Worm (Caenorhabditis elegans) whole organism, young adult: ENCODE measurements around the gene K05F1.10.

Source experiments
- F23B12.7 ChIP-seq: sonication (generic microtip); optimal IDR thresholded peaks from 2 replicates; lab custom pipeline; 2017; ENCODE audit warnings: missing genetic modification characterization, mild to moderate bottlenecking, missing compliant biosample characterization, antibody characterized with exemption, moderate library complexity; ENCODE audit not compliant: insufficient read depth
- F37B4.10 ChIP-seq: fragments of 200-800 bp; sonication (Bioruptor generic); IDR thresholded peaks from 2 replicates; pipeline ENCODE4 v1.3.6; 2022; ENCODE audit warnings: missing genetic modification characterization, missing compliant biosample characterization
- F39B2.1 ChIP-seq: fragments of 200-800 bp; sonication (Bioruptor generic); IDR thresholded peaks from 2 replicates; pipeline ENCODE4 v1.3.6; 2022; ENCODE audit warnings: missing genetic modification reagents, missing genetic modification characterization, missing compliant biosample characterization
- F49E8.2 ChIP-seq: sonication (generic microtip); optimal IDR thresholded peaks from 3 replicates; lab custom pipeline; 2017; ENCODE audit warnings: missing genetic modification characterization, mild to moderate bottlenecking, missing compliant biosample characterization, antibody characterized with exemption, moderate library complexity; ENCODE audit not compliant: insufficient read depth
- F52B5.7 ChIP-seq: sonication (generic microtip); optimal IDR thresholded peaks from 2 replicates; lab custom pipeline; 2016; ENCODE audit warnings: mild to moderate bottlenecking, missing genetic modification characterization, missing compliant biosample characterization
- T07F8.4 ChIP-seq: sonication (generic microtip); optimal IDR thresholded peaks from 2 replicates; lab custom pipeline; 2016; ENCODE audit warnings: mild to moderate bottlenecking, missing genetic modification characterization, moderate library complexity, missing compliant biosample characterization
- Y53F4B.3 ChIP-seq: fragments of 200-800 bp; sonication (Bioruptor generic); IDR thresholded peaks from 2 replicates; pipeline ENCODE4 v1.3.6; 2022; ENCODE audit warnings: missing genetic modification reagents, missing genetic modification characterization, missing compliant biosample characterization
- Y56A3A.18 ChIP-seq: fragments of 200-800 bp; sonication (Bioruptor generic); IDR thresholded peaks from 2 replicates; pipeline ENCODE4 v1.3.6; 2022; ENCODE audit warnings: missing genetic modification reagents, missing genetic modification characterization, missing compliant biosample characterization
- Y95B8A.8 ChIP-seq: fragments of 200-800 bp; sonication (Bioruptor generic); IDR thresholded peaks from 2 replicates; pipeline ENCODE4 v1.3.6; 2022; ENCODE audit warnings: missing genetic modification reagents, missing genetic modification characterization, missing compliant biosample characterization
- ZK185.1 ChIP-seq: sonication (generic microtip); optimal IDR thresholded peaks from 2 replicates; lab custom pipeline; 2016; ENCODE audit warnings: mild to moderate bottlenecking, missing genetic modification characterization, missing compliant biosample characterization; ENCODE audit not compliant: poor library complexity, severe bottlenecking
- ama-1 ChIP-seq, 3 experiments: fragments of 150-350 bp in 1 of 3; sonication (generic microtip) in 2 of 3; optimal IDR thresholded peaks; 2 replicates each; lab custom pipeline; 2014 to 2018; ENCODE audit warnings: missing biosample characterization in 2 of 3, missing genetic modification characterization in 2 of 3, missing genetic modification reagents in 2 of 3
- ccch-3 ChIP-seq: fragments of 200-800 bp; sonication (Bioruptor generic); optimal IDR thresholded peaks from 2 replicates; lab custom pipeline; 2018; ENCODE audit warnings: mild to moderate bottlenecking, missing genetic modification characterization, missing compliant biosample characterization
- cebp-2 ChIP-seq: fragments of 200-800 bp; sonication (Bioruptor generic); IDR thresholded peaks from 2 replicates; pipeline ENCODE4 v1.3.6; 2022; ENCODE audit warnings: missing genetic modification characterization, missing compliant biosample characterization
- ceh-79 ChIP-seq: sonication (generic microtip); optimal IDR thresholded peaks from 2 replicates; lab custom pipeline; 2017; ENCODE audit warnings: mild to moderate bottlenecking, missing genetic modification characterization, missing compliant biosample characterization
- gei-17 ChIP-seq: fragments of 200-800 bp; sonication (Bioruptor generic); optimal IDR thresholded peaks from 2 replicates; lab custom pipeline; 2018; ENCODE audit warnings: mild to moderate bottlenecking, missing genetic modification characterization, missing compliant biosample characterization
- him-1 ChIP-seq: sonication (generic microtip); optimal IDR thresholded peaks from 2 replicates; lab custom pipeline; 2016; ENCODE audit warnings: missing genotype, missing genetic modification reagents, missing genetic modification characterization, missing compliant biosample characterization
- hlh-12 ChIP-seq: sonication (generic microtip); optimal IDR thresholded peaks from 2 replicates; lab custom pipeline; 2016; ENCODE audit warnings: missing genetic modification characterization, missing compliant biosample characterization
- hlh-26 ChIP-seq: fragments of 200-800 bp; sonication (Bioruptor generic); conservative IDR thresholded peaks from 2 replicates; pipeline ENCODE4 v1.3.6; 2022; ENCODE audit warnings: missing genetic modification reagents, missing genetic modification characterization, missing compliant biosample characterization
- hmg-20 ChIP-seq: fragments of 200-800 bp; sonication (Bioruptor generic); IDR thresholded peaks from 2 replicates; pipeline ENCODE4 v1.3.6; 2022; ENCODE audit warnings: missing genetic modification reagents, missing genetic modification characterization, missing compliant biosample characterization
- hrde-1 ChIP-seq: sonication (generic microtip); optimal IDR thresholded peaks from 2 replicates; lab custom pipeline; 2016; ENCODE audit warnings: missing genetic modification characterization, mild to moderate bottlenecking, missing compliant biosample characterization, moderate library complexity, missing genotype, missing genetic modification reagents, borderline replicate concordance
- hsf-1 ChIP-seq: fragments of 200-800 bp; sonication (Bioruptor generic); IDR thresholded peaks from 2 replicates; pipeline ENCODE4 v1.3.6; 2022; ENCODE audit warnings: missing genetic modification reagents, missing genetic modification characterization, missing compliant biosample characterization
- let-526 ChIP-seq: fragments of 200-800 bp; sonication (Bioruptor generic); IDR thresholded peaks from 2 replicates; pipeline ENCODE4 v1.3.6; 2022; ENCODE audit warnings: missing genetic modification reagents, missing genetic modification characterization, missing compliant biosample characterization
- lin-54 ChIP-seq: fragments of 200-800 bp; sonication (Bioruptor generic); optimal IDR thresholded peaks from 2 replicates; lab custom pipeline; 2018; ENCODE audit warnings: mild to moderate bottlenecking, missing genetic modification characterization, missing compliant biosample characterization
- lsy-27 ChIP-seq: sonication (generic microtip); optimal IDR thresholded peaks from 2 replicates; lab custom pipeline; 2017; ENCODE audit warnings: missing genetic modification characterization, mild to moderate bottlenecking, missing compliant biosample characterization, antibody characterized with exemption, missing genotype, borderline replicate concordance; ENCODE audit not compliant: insufficient read depth
- madf-10 ChIP-seq: sonication (generic microtip); optimal IDR thresholded peaks from 2 replicates; lab custom pipeline; 2016; ENCODE audit warnings: mild to moderate bottlenecking, missing genetic modification characterization, missing compliant biosample characterization
- madf-3 ChIP-seq: fragments of 200-800 bp; sonication (Bioruptor generic); IDR thresholded peaks from 2 replicates; pipeline ENCODE4 v1.3.6; 2022; ENCODE audit warnings: missing genetic modification reagents, missing genetic modification characterization, missing compliant biosample characterization
- madf-8 ChIP-seq: fragments of 200-800 bp; sonication (Bioruptor generic); conservative IDR thresholded peaks from 2 replicates; pipeline ENCODE4 v1.3.6; 2022; ENCODE audit warnings: missing genetic modification reagents, missing genetic modification characterization, missing compliant biosample characterization
- mcd-1 ChIP-seq: fragments of 200-800 bp; sonication (Bioruptor generic); IDR thresholded peaks from 2 replicates; pipeline ENCODE4 v1.3.6; 2022; ENCODE audit warnings: missing genetic modification reagents, missing genetic modification characterization, missing compliant biosample characterization
- nfya-2 ChIP-seq: fragments of 200-800 bp; sonication (Bioruptor generic); IDR thresholded peaks from 2 replicates; pipeline ENCODE4 v1.3.6; 2022; ENCODE audit warnings: missing genetic modification reagents, missing genetic modification characterization, missing compliant biosample characterization
- nfyb-1 ChIP-seq: fragments of 200-800 bp; sonication (Bioruptor generic); IDR thresholded peaks from 2 replicates; pipeline ENCODE4 v1.3.6; 2022; ENCODE audit warnings: missing genetic modification reagents, missing genetic modification characterization, missing compliant biosample characterization
- nhr-179 ChIP-seq: sonication (generic microtip); optimal IDR thresholded peaks from 2 replicates; lab custom pipeline; 2016; ENCODE audit warnings: mild to moderate bottlenecking, missing genetic modification characterization, missing compliant biosample characterization
- nhr-27 ChIP-seq: fragments of 200-800 bp; sonication (Bioruptor generic); optimal IDR thresholded peaks from 2 replicates; lab custom pipeline; 2018; ENCODE audit warnings: mild to moderate bottlenecking, missing genetic modification characterization, moderate library complexity, missing compliant biosample characterization
- pha-4 ChIP-seq: fragments of 150-350 bp; sonication (generic microtip); optimal IDR thresholded peaks from 2 replicates; lab custom pipeline; 2014; ENCODE audit warnings: missing biosample characterization, missing genetic modification reagents, missing genetic modification characterization
- repo-1 ChIP-seq: sonication (generic microtip); optimal IDR thresholded peaks from 2 replicates; lab custom pipeline; 2017; ENCODE audit warnings: mild to moderate bottlenecking, missing genetic modification characterization, missing compliant biosample characterization
- rpc-1 ChIP-seq, 2 experiments: fragments of 150-350 bp in 1 of 2; sonication (generic microtip) in 1 of 2; optimal IDR thresholded peaks; 2 replicates each; lab custom pipeline; 2014 to 2018; ENCODE audit warnings: missing biosample characterization in 1 of 2, missing genetic modification characterization in 1 of 2, missing genetic modification reagents in 1 of 2, missing genotype in 1 of 2
- sea-2 ChIP-seq: fragments of 200-800 bp; sonication (Bioruptor generic); IDR thresholded peaks from 2 replicates; pipeline ENCODE4 v1.3.6; 2022; ENCODE audit warnings: missing genetic modification characterization, missing compliant biosample characterization
- snpc-1.3 ChIP-seq: sonication (generic microtip); optimal IDR thresholded peaks from 2 replicates; lab custom pipeline; 2017; ENCODE audit warnings: missing genetic modification characterization, mild to moderate bottlenecking, missing compliant biosample characterization, antibody characterized with exemption, moderate library complexity, missing genotype, missing genetic modification reagents; ENCODE audit not compliant: insufficient read depth
- snpc-4 ChIP-seq, 5 experiments: fragments of 150-350 bp in 1 of 5; sonication (generic microtip) in 4 of 5; optimal IDR thresholded peaks; 2 replicates each; lab custom pipeline; 2014 to 2018; ENCODE audit warnings: missing genetic modification characterization in 5 of 5, missing biosample characterization in 3 of 5, antibody characterized with exemption in 2 of 5, mild to moderate bottlenecking in 2 of 5, missing compliant biosample characterization in 2 of 5, missing genotype in 2 of 5, moderate library complexity in 2 of 5, missing genetic modification reagents in 1 of 5
- zfh-2 ChIP-seq: fragments of 200-800 bp; sonication (Bioruptor generic); conservative IDR thresholded peaks from 2 replicates; pipeline ENCODE4 v1.3.6; 2022; ENCODE audit warnings: missing genetic modification reagents, missing genetic modification characterization, missing compliant biosample characterization
- ztf-18 ChIP-seq: sonication (generic microtip); optimal IDR thresholded peaks from 2 replicates; lab custom pipeline; 2016; ENCODE audit warnings: missing genotype, mild to moderate bottlenecking, missing genetic modification characterization, missing compliant biosample characterization
- ztf-3 ChIP-seq: fragments of 200-800 bp; sonication (Bioruptor generic); optimal IDR thresholded peaks from 2 replicates; lab custom pipeline; 2018; ENCODE audit warnings: mild to moderate bottlenecking, missing genetic modification characterization, missing compliant biosample characterization
- ztf-6 ChIP-seq: fragments of 200-800 bp; sonication (Bioruptor generic); IDR thresholded peaks from 2 replicates; pipeline ENCODE4 v1.3.6; 2022; ENCODE audit warnings: missing genetic modification reagents, missing genetic modification characterization, missing compliant biosample characterization

The K05F1.10 gene

ce11 chrII:5781935-5782921, 23.0 kb downstream of the K05F1.10 start, which contains the start of gene K05F1.6 (continued):
- TF ChIP-seq cebp-2, result 0 out of 2 replicates have a peak, but pooled peaks have one; percentile 27
- peak; percentile 88 for TF ChIP-seq nfyb-1 (GFP tag; lab: Robert Waterston, UW)
- TF ChIP-seq hlh-26, result no peak
- TF ChIP-seq Y56A3A.18 (GFP tag; lab: Robert Waterston, UW), result no peak; the same call in none of the 2 replicates
- TF ChIP-seq ztf-18 (tag; lab: Kevin White, UChicago), result peak; percentile 81
- TF ChIP-seq hmg-20 (GFP tag; lab: Robert Waterston, UW), result peak; percentile 18; the same call in 1 of the 2 replicates
- TF ChIP-seq Y53F4B.3 (GFP tag; lab: Robert Waterston, UW), result peak; percentile 60; the same call in 1 of the 2 replicates
- no peak; the same call in 1 of the 2 replicates for TF ChIP-seq zfh-2 (GFP tag; lab: Robert Waterston, UW)
- TF ChIP-seq pha-4 (tag; lab: Kevin White, UChicago), result no peak
- peak; percentile 93 for TF ChIP-seq F23B12.7 (tag; lab: Kevin White, UChicago)
- peak; percentile 67; the same call in 1 of the 2 replicates for TF ChIP-seq let-526 (GFP tag; lab: Robert Waterston, UW)
- TF ChIP-seq ZK185.1 (tag; lab: Kevin White, UChicago), result peak; percentile 60
- 0 out of 2 replicates have a peak, but pooled peaks have one; percentile 43 for TF ChIP-seq ztf-6
- TF ChIP-seq lsy-27, result peak; percentile 90
- TF ChIP-seq repo-1 (tag; lab: Kevin White, UChicago), result peak; percentile 82
- peak; percentile 44; the same call in 1 of the 2 replicates for TF ChIP-seq hsf-1 (GFP tag; lab: Robert Waterston, UW)
- peak; percentile 59 for TF ChIP-seq snpc-1.3 (tag; lab: Kevin White, UChicago)
- 0 out of 2 replicates have a peak, but pooled peaks have one; percentile 43 for TF ChIP-seq madf-3 (GFP tag; lab: Robert Waterston, UW)
- TF ChIP-seq hlh-12 (tag; lab: Kevin White, UChicago), result peak; percentile 32
- no peak for TF ChIP-seq ccch-3 (GFP tag; lab: Kevin White, UChicago)
- TF ChIP-seq F39B2.1, result 0 out of 2 replicates have a peak, but pooled peaks have one; percentile 18
- peak; percentile 33 for TF ChIP-seq nhr-179 (tag; lab: Kevin White, UChicago)
- no peak for TF ChIP-seq F37B4.10 (GFP tag; lab: Robert Waterston, UW)
- peak; percentile 74 for TF ChIP-seq lin-54 (GFP tag; lab: Kevin White, UChicago)
- TF ChIP-seq sea-2 (GFP tag; lab: Robert Waterston, UW), result no peak
- TF ChIP-seq gei-17, result no peak
- peak; percentile 90 for TF ChIP-seq rpc-1 (optimal IDR thresholded peaks at IDR 0.05; lab: Kevin White, UChicago)
- TF ChIP-seq rpc-1 (tag; optimal IDR thresholded peaks at IDR 0.05; lab: Kevin White, UChicago), result peak; percentile 89
- TF ChIP-seq ceh-79, result peak; percentile 83
- 0 out of 2 replicates have a peak, but pooled peaks have one; percentile 23 for TF ChIP-seq nfya-2 (GFP tag; lab: Robert Waterston, UW)
- TF ChIP-seq madf-8, result 0 out of 2 replicates have a peak, but pooled peaks have one; percentile 5
- peak; percentile 70 for TF ChIP-seq Y95B8A.8 (GFP tag; lab: Robert Waterston, UW)
- TF ChIP-seq him-1, result peak; percentile 83
- TF ChIP-seq snpc-4 (GFP tag; optimal IDR thresholded peaks at IDR 0.05; lab: Kevin White, UChicago), result peak; percentile 55
- peak in 3 of 4 experiments; percentile 76 to 81 (median 77) for TF ChIP-seq snpc-4 (tag; optimal IDR thresholded peaks at IDR 0.05; lab: Kevin White, UChicago)
- peak; percentile 60 for TF ChIP-seq nhr-27 (tag; lab: Kevin White, UChicago)
- TF ChIP-seq ama-1 (optimal IDR thresholded peaks at IDR 0.05; lab: Kevin White, UChicago), result no peak
- peak; percentile 36 to 67 for TF ChIP-seq ama-1 (GFP tag; optimal IDR thresholded peaks at IDR 0.05; lab: Kevin White, UChicago)
- peak; percentile 77 for TF ChIP-seq F49E8.2 (tag; lab: Kevin White, UChicago)
- TF ChIP-seq mcd-1 (GFP tag; lab: Robert Waterston, UW), result peak; percentile 72
- peak; percentile 90 for TF ChIP-seq F52B5.7 (tag; lab: Kevin White, UChicago)
- TF ChIP-seq hrde-1 (tag; lab: Kevin White, UChicago), result peak; percentile 90
- TF ChIP-seq ztf-3 (GFP tag; lab: Kevin White, UChicago), result no peak
- TF ChIP-seq madf-10 (tag; lab: Kevin White, UChicago), result peak; percentile 70
- peak; percentile 84 for TF ChIP-seq T07F8.4
